Worm (Caenorhabditis elegans) whole organism, L4 larva: ENCODE results near the gene F45D3.1.

Experiments
- Y48G9A.11 ChIP-seq: fragments of 200-800 bp; sonication (Bioruptor generic); IDR thresholded peaks from 2 replicates; pipeline ENCODE4 v1.3.6; 2022; ENCODE audit warnings: missing genetic modification reagents, missing genetic modification characterization, missing compliant biosample characterization
- ceh-28 ChIP-seq: fragments of 150-350 bp; optimal IDR thresholded peaks from 2 replicates; lab custom pipeline; 2014; ENCODE audit warnings: missing biosample characterization, missing genetic modification reagents, missing genetic modification characterization
- ceh-82 ChIP-seq: sonication (generic microtip); optimal IDR thresholded peaks from 2 replicates; lab custom pipeline; 2017; ENCODE audit warnings: missing biosample characterization, missing genetic modification characterization
- dpl-1 ChIP-seq: fragments of 150-350 bp; optimal IDR thresholded peaks from 2 replicates; lab custom pipeline; 2014; ENCODE audit warnings: missing biosample characterization, missing genetic modification reagents, missing genetic modification characterization
- egl-27 ChIP-seq: sonication (generic microtip); optimal IDR thresholded peaks from 3 replicates; lab custom pipeline; 2017; ENCODE audit warnings: missing biosample characterization, missing genetic modification reagents, missing genetic modification characterization
- hlh-30 ChIP-seq: sonication (generic microtip); optimal IDR thresholded peaks from 2 replicates; lab custom pipeline; 2017; ENCODE audit warnings: antibody characterized with exemption, mild to moderate bottlenecking, missing genetic modification characterization, missing compliant biosample characterization; ENCODE audit not compliant: insufficient read depth
- lin-29 ChIP-seq: fragments of 200-800 bp; sonication (Bioruptor generic); IDR thresholded peaks from 2 replicates; pipeline ENCODE4 v1.3.6; 2022; ENCODE audit warnings: missing genetic modification reagents, missing genetic modification characterization, missing compliant biosample characterization
- nhr-237 ChIP-seq: sonication (generic microtip); optimal IDR thresholded peaks from 2 replicates; lab custom pipeline; 2017; ENCODE audit warnings: missing biosample characterization, missing genetic modification characterization
- nhr-76 ChIP-seq: fragments of 150-350 bp; optimal IDR thresholded peaks from 2 replicates; lab custom pipeline; 2014; ENCODE audit warnings: missing biosample characterization, missing genetic modification characterization
- pha-4 ChIP-seq, 2 experiments: fragments of 150-350 bp in 1 of 2; fragments of 200-800 bp in 1 of 2; sonication (Bioruptor generic) in 1 of 2; IDR thresholded peaks in 1 of 2; optimal IDR thresholded peaks in 1 of 2; 2 replicates each; pipeline versions ENCODE4 v1.3.6 to Lab custom; 2014 to 2022; ENCODE audit warnings: missing genetic modification characterization in 2 of 2, missing genetic modification reagents in 2 of 2, missing biosample characterization in 1 of 2, missing compliant biosample characterization in 1 of 2
- unc-62 ChIP-seq, 3 experiments: fragments of 150-350 bp in 1 of 3; sonication (generic microtip); optimal IDR thresholded peaks in 2 of 3; peaks in 1 of 3; 1 replicate in 1 of 3; 2 replicates in 2 of 3; lab custom pipeline; 2014 to 2017; ENCODE audit warnings: missing biosample characterization in 3 of 3, missing genetic modification characterization in 3 of 3, missing genetic modification reagents in 3 of 3, missing genotype in 1 of 3
- zfp-2 ChIP-seq: sonication (generic microtip); optimal IDR thresholded peaks from 2 replicates; lab custom pipeline; 2016; ENCODE audit warnings: mild to moderate bottlenecking, missing genetic modification characterization, missing compliant biosample characterization

ce11 chrV:12511946-12512345, 14.9 kb upstream of the F45D3.1 start:
- TF ChIP-seq nhr-76 (no peak), egl-27 (tag; lab: Kevin White, UChicago) (no peak), ceh-28 (tag; lab: Kevin White, UChicago) (no peak), unc-62 (GFP tag; optimal IDR thresholded peaks at IDR 0.05 in 1 of 2; lab: Kevin White, UChicago) (no peak), unc-62 (tag; optimal IDR thresholded peaks at IDR 0.05; lab: Kevin White, UChicago) (no peak), Y48G9A.11 (no peak), hlh-30 (tag; lab: Kevin White, UChicago) (no peak), lin-29 (GFP tag; lab: Robert Waterston, UW) (no peak), dpl-1 (GFP tag; lab: Kevin White, UChicago) (no peak), ceh-82 (no peak), pha-4 (GFP tag; IDR thresholded peaks at IDR 0.05; lab: Robert Waterston, UW) (no peak), pha-4 (tag; optimal IDR thresholded peaks at IDR 0.05; lab: Kevin White, UChicago) (no peak), zfp-2 (no peak), nhr-237 (tag; lab: Kevin White, UChicago) (no peak)
